Worm (Caenorhabditis elegans) whole organism, L4 larva: Measurements from ENCODE around the gene Y77E11A.12.

Source experiments
- D1046.2 ChIP-seq: fragments of 200-800 bp; sonication (Bioruptor generic); IDR thresholded peaks from 2 replicates; pipeline ENCODE4 v1.3.6; 2022; ENCODE audit warnings: missing genetic modification characterization, missing compliant biosample characterization
- F10B5.3 ChIP-seq: sonication (generic microtip); optimal IDR thresholded peaks from 2 replicates; lab custom pipeline; 2016; ENCODE audit warnings: mild to moderate bottlenecking, missing genetic modification characterization, missing compliant biosample characterization
- F26F4.8 ChIP-seq: fragments of 200-800 bp; sonication (Bioruptor generic); conservative IDR thresholded peaks from 2 replicates; pipeline ENCODE4 v1.3.6; 2022; ENCODE audit warnings: missing genetic modification characterization, missing compliant biosample characterization
- F37D6.2 ChIP-seq: sonication (generic microtip); optimal IDR thresholded peaks from 2 replicates; lab custom pipeline; 2016; ENCODE audit warnings: mild to moderate bottlenecking, missing genetic modification characterization, missing compliant biosample characterization
- F44E2.7 ChIP-seq: fragments of 200-800 bp; sonication (Bioruptor generic); IDR thresholded peaks from 2 replicates; pipeline ENCODE4 v2.1.2; 2022; ENCODE audit warnings: missing genetic modification characterization, missing compliant biosample characterization
- F49E8.2 ChIP-seq: sonication (generic microtip); optimal IDR thresholded peaks from 2 replicates; lab custom pipeline; 2016; ENCODE audit warnings: missing compliant biosample characterization, mild to moderate bottlenecking, missing genetic modification characterization, borderline replicate concordance
- R02D3.7 ChIP-seq: fragments of 150-350 bp; sonication (generic microtip); optimal IDR thresholded peaks from 3 replicates; lab custom pipeline; 2014; ENCODE audit warnings: missing biosample characterization, missing genetic modification characterization
- T26A8.4 ChIP-seq: fragments of 200-800 bp; sonication (Bioruptor generic); IDR thresholded peaks from 2 replicates; pipeline ENCODE4 v1.3.6; 2022; ENCODE audit warnings: missing genetic modification characterization, missing compliant biosample characterization
- Y105C5A.15 ChIP-seq: fragments of 200-800 bp; sonication (Bioruptor generic); IDR thresholded peaks from 2 replicates; pipeline ENCODE4 v1.3.6; 2022; ENCODE audit warnings: missing genetic modification characterization, missing compliant biosample characterization
- Y48G9A.11 ChIP-seq: fragments of 200-800 bp; sonication (Bioruptor generic); IDR thresholded peaks from 2 replicates; pipeline ENCODE4 v1.3.6; 2022; ENCODE audit warnings: missing genetic modification reagents, missing genetic modification characterization, missing compliant biosample characterization
- Y75B8A.6 ChIP-seq: fragments of 200-800 bp; sonication (Bioruptor generic); IDR thresholded peaks from 2 replicates; pipeline ENCODE4 v1.3.6; 2022; ENCODE audit warnings: missing genetic modification reagents, missing genetic modification characterization, missing compliant biosample characterization
- ZK337.2 ChIP-seq: fragments of 200-800 bp; sonication (Bioruptor generic); IDR thresholded peaks from 2 replicates; pipeline ENCODE4 v1.3.6; 2022; ENCODE audit warnings: missing genetic modification reagents, missing genetic modification characterization, missing compliant biosample characterization
- aly-2 ChIP-seq: sonication (generic microtip); optimal IDR thresholded peaks from 2 replicates; lab custom pipeline; 2018; ENCODE audit warnings: missing biosample characterization, missing genetic modification characterization
- ama-1 ChIP-seq: fragments of 150-350 bp; optimal IDR thresholded peaks from 2 replicates; lab custom pipeline; 2014; ENCODE audit warnings: inconsistent platforms, mixed read lengths
- arid-1 ChIP-seq: fragments of 200-800 bp; sonication (Bioruptor generic); conservative IDR thresholded peaks from 2 replicates; pipeline ENCODE4 v1.3.6; 2022; ENCODE audit warnings: missing genetic modification reagents, missing genetic modification characterization, missing compliant biosample characterization
- attf-4 ChIP-seq: sonication (generic microtip); optimal IDR thresholded peaks from 3 replicates; lab custom pipeline; 2017; ENCODE audit warnings: missing biosample characterization, missing genetic modification characterization
- ceh-32 ChIP-seq: sonication (generic microtip); optimal IDR thresholded peaks from 2 replicates; lab custom pipeline; 2016; ENCODE audit warnings: mild to moderate bottlenecking, missing genetic modification characterization, missing compliant biosample characterization; ENCODE audit not compliant: poor library complexity
- daf-16 ChIP-seq, 3 experiments: sonication (generic microtip); optimal IDR thresholded peaks; 2 replicates each; lab custom pipeline; 2016 to 2017; ENCODE audit warnings: missing genetic modification characterization in 3 of 3, missing genetic modification reagents in 3 of 3, mild to moderate bottlenecking in 2 of 3, missing compliant biosample characterization in 2 of 3, missing biosample characterization in 1 of 3, moderate library complexity in 1 of 3
- dmd-6 ChIP-seq: fragments of 200-800 bp; sonication (Bioruptor generic); IDR thresholded peaks from 2 replicates; pipeline ENCODE4 v1.3.6; 2022; ENCODE audit warnings: missing genetic modification reagents, missing genetic modification characterization, missing compliant biosample characterization
- dmd-9 ChIP-seq: fragments of 200-800 bp; sonication (Bioruptor generic); IDR thresholded peaks from 2 replicates; pipeline ENCODE4 v1.3.6; 2022; ENCODE audit warnings: missing genetic modification reagents, missing genetic modification characterization, missing compliant biosample characterization
- dpl-1 ChIP-seq: fragments of 150-350 bp; optimal IDR thresholded peaks from 2 replicates; lab custom pipeline; 2014; ENCODE audit warnings: missing biosample characterization, missing genetic modification reagents, missing genetic modification characterization
- dve-1 ChIP-seq: sonication (generic microtip); optimal IDR thresholded peaks from 2 replicates; lab custom pipeline; 2017; ENCODE audit warnings: antibody characterized with exemption, mild to moderate bottlenecking, missing genetic modification characterization, missing compliant biosample characterization; ENCODE audit not compliant: insufficient read depth
- fos-1 ChIP-seq: fragments of 150-350 bp; optimal IDR thresholded peaks from 2 replicates; lab custom pipeline; 2014; ENCODE audit warnings: missing biosample characterization, missing genetic modification characterization
- hif-1 ChIP-seq, 2 experiments: sonication (generic microtip); optimal IDR thresholded peaks; 2 replicates each; lab custom pipeline; 2016 to 2017; ENCODE audit warnings: missing compliant biosample characterization in 2 of 2, missing genetic modification characterization in 2 of 2, missing genetic modification reagents in 2 of 2, missing genotype in 2 of 2, mild to moderate bottlenecking in 1 of 2
- jun-1 ChIP-seq: fragments of 150-350 bp; optimal IDR thresholded peaks from 2 replicates; lab custom pipeline; 2014; ENCODE audit warnings: missing biosample characterization, missing genetic modification reagents, missing genetic modification characterization
- lim-7 ChIP-seq: fragments of 200-800 bp; sonication (Bioruptor generic); IDR thresholded peaks from 2 replicates; pipeline ENCODE4 v1.3.6; 2022; ENCODE audit warnings: missing genetic modification characterization, missing compliant biosample characterization
- lin-1 ChIP-seq: fragments of 200-800 bp; sonication (Bioruptor generic); IDR thresholded peaks from 2 replicates; pipeline ENCODE4 v1.3.6; 2022; ENCODE audit warnings: missing genetic modification reagents, missing genetic modification characterization, missing compliant biosample characterization
- lin-13 ChIP-seq: fragments of 150-350 bp; optimal IDR thresholded peaks from 2 replicates; lab custom pipeline; 2014; ENCODE audit warnings: missing biosample characterization, missing genetic modification reagents, missing genetic modification characterization
- lin-29 ChIP-seq: fragments of 200-800 bp; sonication (Bioruptor generic); IDR thresholded peaks from 2 replicates; pipeline ENCODE4 v1.3.6; 2022; ENCODE audit warnings: missing genetic modification reagents, missing genetic modification characterization, missing compliant biosample characterization
- lin-38 ChIP-seq: fragments of 200-800 bp; sonication (Bioruptor generic); IDR thresholded peaks from 2 replicates; pipeline ENCODE4 v1.3.6; 2022; ENCODE audit warnings: missing genetic modification reagents, missing genetic modification characterization, missing compliant biosample characterization
- lin-39 ChIP-seq: fragments of 150-350 bp; optimal IDR thresholded peaks from 2 replicates; lab custom pipeline; 2014; ENCODE audit warnings: missing biosample characterization, missing genetic modification reagents, missing genetic modification characterization
- lsy-2 ChIP-seq, 2 experiments: fragments of 150-350 bp in 1 of 2; sonication (generic microtip) in 1 of 2; optimal IDR thresholded peaks; 2 replicates each; lab custom pipeline; 2014 to 2017; ENCODE audit warnings: missing biosample characterization in 2 of 2, missing genetic modification characterization in 2 of 2
- madf-5 ChIP-seq, 2 experiments: fragments of 200-800 bp; sonication (Bioruptor generic); IDR thresholded peaks; 2 replicates each; pipeline ENCODE4 v1.3.6; 2022; ENCODE audit warnings: missing compliant biosample characterization in 2 of 2, missing genetic modification characterization in 2 of 2
- madf-9 ChIP-seq: fragments of 200-800 bp; sonication (Bioruptor generic); conservative IDR thresholded peaks from 2 replicates; pipeline ENCODE4 v1.3.6; 2022; ENCODE audit warnings: missing genetic modification reagents, missing genetic modification characterization, missing compliant biosample characterization
- mdl-1 ChIP-seq, 2 experiments: fragments of 150-350 bp in 1 of 2; sonication (generic microtip) in 1 of 2; optimal IDR thresholded peaks; 2 replicates each; lab custom pipeline; 2014 to 2017; ENCODE audit warnings: missing biosample characterization in 2 of 2, missing genetic modification characterization in 2 of 2
- mes-2 ChIP-seq: sonication (generic microtip); optimal IDR thresholded peaks from 2 replicates; lab custom pipeline; 2016; ENCODE audit warnings: missing genotype, mild to moderate bottlenecking, missing genetic modification characterization, missing compliant biosample characterization; ENCODE audit not compliant: poor library complexity, severe bottlenecking
- nhr-102 ChIP-seq: sonication (generic microtip); optimal IDR thresholded peaks from 2 replicates; lab custom pipeline; 2016; ENCODE audit warnings: mild to moderate bottlenecking, missing genetic modification characterization, moderate library complexity, missing compliant biosample characterization
- nhr-237 ChIP-seq: sonication (generic microtip); optimal IDR thresholded peaks from 2 replicates; lab custom pipeline; 2017; ENCODE audit warnings: missing biosample characterization, missing genetic modification characterization
- nhr-42 ChIP-seq: fragments of 200-800 bp; sonication (Bioruptor generic); IDR thresholded peaks from 2 replicates; pipeline ENCODE4 v1.3.6; 2022; ENCODE audit warnings: missing genetic modification characterization, missing compliant biosample characterization
- nhr-77 ChIP-seq: fragments of 150-350 bp; optimal IDR thresholded peaks from 2 replicates; lab custom pipeline; 2014; ENCODE audit warnings: missing biosample characterization, missing genetic modification characterization
- php-3 ChIP-seq: fragments of 200-800 bp; sonication (Bioruptor generic); IDR thresholded peaks from 2 replicates; pipeline ENCODE4 v1.3.6; 2022; ENCODE audit warnings: missing genetic modification reagents, missing genetic modification characterization, missing compliant biosample characterization
- rbr-2 ChIP-seq: sonication (generic microtip); optimal IDR thresholded peaks from 2 replicates; lab custom pipeline; 2016; ENCODE audit warnings: missing genotype, missing genetic modification characterization, missing compliant biosample characterization
- saeg-2 ChIP-seq: fragments of 200-800 bp; sonication (Bioruptor generic); IDR thresholded peaks from 2 replicates; pipeline ENCODE4 v1.3.6; 2022; ENCODE audit warnings: missing genetic modification reagents, missing genetic modification characterization, missing compliant biosample characterization
- snpc-1.2 ChIP-seq: fragments of 200-800 bp; sonication (Bioruptor generic); IDR thresholded peaks from 2 replicates; pipeline ENCODE4 v1.3.6; 2022; ENCODE audit warnings: missing genetic modification reagents, missing genetic modification characterization, missing compliant biosample characterization
- unc-130 ChIP-seq: sonication (generic microtip); optimal IDR thresholded peaks from 2 replicates; lab custom pipeline; 2016; ENCODE audit warnings: missing genetic modification reagents, missing genetic modification characterization, missing compliant biosample characterization
- unc-62 ChIP-seq, 3 experiments: fragments of 150-350 bp in 1 of 3; sonication (generic microtip); optimal IDR thresholded peaks in 2 of 3; peaks in 1 of 3; 1 replicate in 1 of 3; 2 replicates in 2 of 3; lab custom pipeline; 2014 to 2017; ENCODE audit warnings: missing biosample characterization in 3 of 3, missing genetic modification characterization in 3 of 3, missing genetic modification reagents in 3 of 3, missing genotype in 1 of 3
- zag-1 ChIP-seq: fragments of 150-350 bp; optimal IDR thresholded peaks from 2 replicates; lab custom pipeline; 2014; ENCODE audit warnings: missing biosample characterization, missing genetic modification characterization
- zip-2 ChIP-seq: fragments of 150-350 bp; optimal IDR thresholded peaks from 2 replicates; lab custom pipeline; 2014; ENCODE audit warnings: missing biosample characterization, missing genetic modification characterization

Y77E11A.12 gene

DNA sequence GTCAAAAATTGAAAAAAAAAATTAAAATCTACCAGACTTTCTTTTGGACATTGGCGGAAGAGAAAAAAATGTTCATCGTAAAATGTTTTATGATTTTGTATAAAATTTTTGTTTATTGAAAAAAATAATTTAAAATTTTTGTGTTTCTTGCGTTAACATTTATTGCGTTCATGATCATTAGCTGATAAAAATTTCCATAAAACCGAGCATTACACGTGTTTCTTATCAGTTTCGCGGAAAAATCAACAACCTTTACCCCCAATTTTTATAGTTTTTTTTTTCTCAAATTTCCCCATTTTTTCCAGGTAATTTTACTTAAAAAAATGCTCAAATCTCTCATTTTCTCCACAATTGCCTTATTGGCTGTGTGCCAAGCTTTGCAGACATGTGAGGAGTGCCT lies 35.3 kb upstream of the Y77E11A.12 start, which contains the start of gene txt-4 (continued):
- peak; percentile 77 for TF ChIP-seq php-3 (GFP tag; lab: Robert Waterston, UW)
- peak in 1 of 2 experiments; percentile 11 for TF ChIP-seq lsy-2 (tag; optimal IDR thresholded peaks at IDR 0.05; lab: Kevin White, UChicago)

DNA sequence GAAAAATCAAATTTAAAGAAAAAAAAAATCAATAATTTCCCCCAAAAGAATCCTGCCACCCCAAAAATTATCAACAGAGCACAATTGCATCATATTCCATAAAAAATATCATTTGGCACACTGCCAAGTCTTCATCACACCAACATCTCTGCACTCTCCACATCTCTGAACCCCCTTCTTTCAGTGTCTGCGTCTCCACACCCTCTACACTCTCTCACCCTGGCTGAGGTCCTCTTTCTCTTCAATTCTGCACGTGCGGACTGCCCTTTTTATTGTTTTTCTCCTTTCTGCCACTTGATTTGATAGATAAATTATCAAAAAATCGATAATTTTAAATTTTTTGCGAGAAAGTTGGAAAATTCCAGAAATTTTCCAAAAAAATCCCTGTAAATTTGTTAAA lies 22.5 kb upstream of the Y77E11A.12 start, which contains the start of gene hxk-3:
hxk-3 (plus strand) TSS at position 179 of the 400 bp plus-strand sequence.
- TF ChIP-seq lin-38 (GFP tag; lab: Robert Waterston, UW) (peak; percentile 72), madf-9 (GFP tag; lab: Robert Waterston, UW) (no peak), rbr-2 (peak; percentile 65), nhr-237 (tag; lab: Kevin White, UChicago) (no peak), saeg-2 (GFP tag; lab: Robert Waterston, UW) (no peak), unc-130 (GFP tag; lab: Kevin White, UChicago) (no peak), ZK337.2 (GFP tag; lab: Robert Waterston, UW) (no peak), lin-13 (peak; percentile 44), dmd-6 (GFP tag; lab: Robert Waterston, UW) (peak; percentile 50), lin-29 (no peak), fos-1 (tag; lab: Kevin White, UChicago) (no peak), madf-5 (GFP tag; IDR thresholded peaks at IDR 0.05; lab: Robert Waterston, UW) (no peak), attf-4 (tag; lab: Kevin White, UChicago) (no peak), snpc-1.2 (no peak), zip-2 (tag; lab: Kevin White, UChicago) (no peak), lin-39 (tag; lab: Kevin White, UChicago) (no peak), D1046.2 (GFP tag; lab: Robert Waterston, UW) (no peak), Y75B8A.6 (GFP tag; lab: Robert Waterston, UW) (no peak), F44E2.7 (no peak), T26A8.4 (peak; percentile 12; the same call in 1 of the 2 replicates), Y105C5A.15 (GFP tag; lab: Robert Waterston, UW) (no peak), nhr-42 (GFP tag; lab: Robert Waterston, UW) (0 out of 2 replicates have a peak, but pooled peaks have one; percentile 15), lim-7 (no peak), ceh-32 (tag; lab: Kevin White, UChicago) (no peak), mdl-1 (tag; optimal IDR thresholded peaks at IDR 0.05; lab: Kevin White, UChicago) (peak; percentile 86 to 97), arid-1 (GFP tag; lab: Robert Waterston, UW) (0 out of 2 replicates have a peak, but pooled peaks have one; percentile 39), lin-1 (GFP tag; lab: Robert Waterston, UW) (no peak), nhr-77 (tag; lab: Kevin White, UChicago) (no peak), unc-62 (GFP tag; optimal IDR thresholded peaks at IDR 0.05 in 1 of 2; lab: Kevin White, UChicago) (peak in 1 of 2 experiments; percentile 73), unc-62 (tag; optimal IDR thresholded peaks at IDR 0.05; lab: Kevin White, UChicago) (no peak), F26F4.8 (GFP tag; lab: Robert Waterston, UW) (no peak), zag-1 (no peak), dpl-1 (GFP tag; lab: Kevin White, UChicago) (peak; percentile 47), F49E8.2 (tag; lab: Kevin White, UChicago) (no peak), nhr-102 (tag; lab: Kevin White, UChicago) (peak; percentile 3), F10B5.3 (tag; lab: Kevin White, UChicago) (no peak), aly-2 (tag; lab: Kevin White, UChicago) (no peak), ama-1 (lab: Kevin White, UChicago) (no peak), R02D3.7 (no peak), daf-16 (GFP tag; optimal IDR thresholded peaks at IDR 0.05; lab: Kevin White, UChicago) (peak in 1 of 2 experiments; percentile 47), daf-16 (tag; optimal IDR thresholded peaks at IDR 0.05; lab: Kevin White, UChicago) (peak; percentile 48), jun-1 (tag; lab: Kevin White, UChicago) (no peak), Y48G9A.11 (GFP tag; lab: Robert Waterston, UW) (no peak), hif-1 (tag; optimal IDR thresholded peaks at IDR 0.05; lab: Kevin White, UChicago) (peak; percentile 28 to 96), dve-1 (tag; lab: Kevin White, UChicago) (peak; percentile 80), mes-2 (tag; lab: Kevin White, UChicago) (peak; percentile 52), dmd-9 (GFP tag; lab: Robert Waterston, UW) (no peak), F37D6.2 (no peak)
